Fruit fly (Drosophila melanogaster): Measurements from ENCODE around the gene CG15864.

Gene CG15864

dm6 chr3R:8256040-8256439 is 7.8 kb downstream of the CG15864 start:
- TF ChIP-seq CG8119 (GFP tag; IDR thresholded peaks at IDR 0.05): peak; percentile 84
- peak; percentile 73 for TF ChIP-seq Hr4 (GFP tag; optimal IDR thresholded peaks at IDR 0.05)
- peak; percentile 71 for TF ChIP-seq CG6276 (GFP tag; optimal IDR thresholded peaks at IDR 0.05)
- TF ChIP-seq Lpt (GFP tag; optimal IDR thresholded peaks at IDR 0.05): peak; percentile 58
- peak; percentile 20; the same call in 1 of the 2 replicates for TF ChIP-seq CG11294 (GFP tag; IDR thresholded peaks at IDR 0.05)
- TF ChIP-seq CG32006 (GFP tag; optimal IDR thresholded peaks at IDR 0.05): peak; percentile 77
- no peak for TF ChIP-seq CG6163 (GFP tag; IDR thresholded peaks at IDR 0.05)
- peak; percentile 37 for TF ChIP-seq dac (GFP tag; optimal IDR thresholded peaks at IDR 0.05)
- no peak for TF ChIP-seq Sox14 (GFP tag; optimal IDR thresholded peaks at IDR 0.05)
- TF ChIP-seq CG4318 (GFP tag; optimal IDR thresholded peaks at IDR 0.05): peak; percentile 58
- peak; percentile 70 for TF ChIP-seq Eip78C (GFP tag)
- TF ChIP-seq OdsH (GFP tag; optimal IDR thresholded peaks at IDR 0.05): peak; percentile 39
- TF ChIP-seq fd85E (GFP tag; optimal IDR thresholded peaks at IDR 0.05): no peak
- TF ChIP-seq CG16779 (tag; optimal IDR thresholded peaks at IDR 0.05): no peak
- no peak for TF ChIP-seq cyc (GFP tag; optimal IDR thresholded peaks at IDR 0.05)
- no peak for TF ChIP-seq Hr39 (GFP tag; optimal IDR thresholded peaks at IDR 0.05)
- no peak; the same call in 1 of the 3 replicates for TF ChIP-seq eg (GFP tag; IDR thresholded peaks at IDR 0.05)
- TF ChIP-seq pdm3 (GFP tag; optimal IDR thresholded peaks at IDR 0.05): peak; percentile 40
- peak; percentile 45; the same call in 1 of the 2 replicates for TF ChIP-seq Gug (GFP tag; IDR thresholded peaks at IDR 0.05)
- TF ChIP-seq CG15336 (GFP tag; IDR thresholded peaks at IDR 0.05): peak; percentile 86
- TF ChIP-seq salr (GFP tag; optimal IDR thresholded peaks at IDR 0.05): peak in 1 of 2 experiments; percentile 30

dm6 chr3R:8261634-8262033 is 13.4 kb downstream of the CG15864 start:
- TF ChIP-seq CG8632 (GFP tag; optimal IDR thresholded peaks at IDR 0.05) (no peak), CG1621 (tag; optimal IDR thresholded peaks at IDR 0.05) (no peak), CG8319 (GFP tag; optimal IDR thresholded peaks at IDR 0.05) (no peak), svp (GFP tag) (no peak), CG34406 (GFP tag; optimal IDR thresholded peaks at IDR 0.05) (no peak), CG11294 (GFP tag; IDR thresholded peaks at IDR 0.05) (no peak), spab (GFP tag; optimal IDR thresholded peaks at IDR 0.05) (no peak), esn (GFP tag; optimal IDR thresholded peaks at IDR 0.05) (no peak), achi (GFP tag; optimal IDR thresholded peaks at IDR 0.05) (no peak), CG10631 (GFP tag; optimal IDR thresholded peaks at IDR 0.05) (no peak), CG6808 (GFP tag; optimal IDR thresholded peaks at IDR 0.05) (no peak), CG6276 (GFP tag; optimal IDR thresholded peaks at IDR 0.05) (no peak), CG6854 (GFP tag; optimal IDR thresholded peaks at IDR 0.05) (no peak), Eip75B (GFP tag; optimal IDR thresholded peaks at IDR 0.05) (no peak), Gug (GFP tag; IDR thresholded peaks at IDR 0.05) (no peak), CG10669 (GFP tag; optimal IDR thresholded peaks at IDR 0.05) (no peak)

- TF ChIP-seq Ets21C (GFP tag; optimal IDR thresholded peaks at IDR 0.05) (peak; percentile 78), esn (GFP tag; optimal IDR thresholded peaks at IDR 0.05) (peak; percentile 85), net (GFP tag; optimal IDR thresholded peaks at IDR 0.05) (peak; percentile 74), svp (GFP tag) (peak; percentile 94), Hr39 (GFP tag; optimal IDR thresholded peaks at IDR 0.05) (peak; percentile 79), Eip75B (GFP tag; optimal IDR thresholded peaks at IDR 0.05) (peak; percentile 74), CG7368 (GFP tag; optimal IDR thresholded peaks at IDR 0.05) (peak; percentile 56), CG8319 (GFP tag; optimal IDR thresholded peaks at IDR 0.05) (peak; percentile 71), fd85E (GFP tag; optimal IDR thresholded peaks at IDR 0.05) (no peak), Lpt (GFP tag; optimal IDR thresholded peaks at IDR 0.05) (peak; percentile 75), achi (GFP tag; optimal IDR thresholded peaks at IDR 0.05) (peak; percentile 80), CG10631 (GFP tag; optimal IDR thresholded peaks at IDR 0.05) (peak; percentile 89), Hr38 (GFP tag; optimal IDR thresholded peaks at IDR 0.05) (no peak), CG9139 (GFP tag; optimal IDR thresholded peaks at IDR 0.05) (peak; percentile 7), OdsH (GFP tag; optimal IDR thresholded peaks at IDR 0.05) (peak; percentile 86), CG32006 (GFP tag; optimal IDR thresholded peaks at IDR 0.05) (peak; percentile 88), CG8632 (GFP tag; optimal IDR thresholded peaks at IDR 0.05) (peak; percentile 67), Met (GFP tag; optimal IDR thresholded peaks at IDR 0.05) (peak; percentile 75), ss (GFP tag; optimal IDR thresholded peaks at IDR 0.05) (no peak), Smox (GFP tag; optimal IDR thresholded peaks at IDR 0.05) (peak; percentile 80), Hr4 (GFP tag; optimal IDR thresholded peaks at IDR 0.05) (no peak), CG8119 (GFP tag; IDR thresholded peaks at IDR 0.05) (peak; percentile 66; the same call in 2 of the 3 replicates), CG6163 (GFP tag; IDR thresholded peaks at IDR 0.05) (peak; percentile 68; the same call in 2 of the 3 replicates), CG1621 (tag; optimal IDR thresholded peaks at IDR 0.05) (no peak), CG6792 (GFP tag; optimal IDR thresholded peaks at IDR 0.05) (peak; percentile 70), cyc (GFP tag; optimal IDR thresholded peaks at IDR 0.05) (peak; percentile 79), CG6854 (GFP tag; optimal IDR thresholded peaks at IDR 0.05) (peak; percentile 42), CG31627 (GFP tag; optimal IDR thresholded peaks at IDR 0.05) (peak; percentile 87), CG6276 (GFP tag; optimal IDR thresholded peaks at IDR 0.05) (no peak), CG34406 (GFP tag; optimal IDR thresholded peaks at IDR 0.05) (peak; percentile 78), CG15336 (GFP tag; IDR thresholded peaks at IDR 0.05) (peak; percentile 76)
Measured at dm6 chr3R:8264302-8265080, 16.3 kb downstream of the CG15864 start, which contains the start of the genes RPA1 and Mcm2. Gene RPA1, minus strand, starts transcription at chr3R:8264451. Gene Mcm2, plus strand, starts transcription at chr3R:8264970.

All from whole organism, prepupa.